In genomic region chr2L:8951184-8951934, dm6 we compare ENCODE assay signal across 1 fruit fly cellular context.
A peak's percentile ranks its signal among the peaks of the same experiment; 100 is the strongest.
TF ChIP-seq lines count a peak whose summit lies in the region.

C1GalTA (minus strand) TSS chr2L:8951216.

TF ChIP-seq in whole organism, embryonic, 481 proteins besides CTCF, POLR2A, EP300 and RAD21 (continued from another document):
- no peak for TF ChIP-seq prd (optimal IDR thresholded peaks at IDR 0.05; lab: Kevin White, UChicago)
- TF ChIP-seq prd (GFP tag; IDR thresholded peaks at IDR 0.05; lab: Robert Waterston, UW) = peak; percentile 95
- TF ChIP-seq ssp (GFP tag; IDR thresholded peaks at IDR 0.05; lab: Robert Waterston, UW) = peak; percentile 91
- peak; percentile 89 for TF ChIP-seq cas (GFP tag; IDR thresholded peaks at IDR 0.05; lab: Robert Waterston, UW)
- no peak for TF ChIP-seq Dip2 (GFP tag; IDR thresholded peaks at IDR 0.05; lab: Robert Waterston, UW)
- peak; percentile 98 for TF ChIP-seq CG10267 (tag; optimal IDR thresholded peaks at IDR 0.05; lab: Kevin White, UChicago)
- TF ChIP-seq CG1792 (GFP tag; optimal IDR thresholded peaks at IDR 0.05; lab: Kevin White, UChicago) = peak; percentile 0
- TF ChIP-seq psq (GFP tag; optimal IDR thresholded peaks at IDR 0.05; lab: Kevin White, UChicago) = peak; percentile 80
- TF ChIP-seq CG11504 (tag; optimal IDR thresholded peaks at IDR 0.05; lab: Kevin White, UChicago) = peak; percentile 98
- peak; percentile 93 for TF ChIP-seq Deaf1 (tag; optimal IDR thresholded peaks at IDR 0.05; lab: Kevin White, UChicago)
- TF ChIP-seq Antp (GFP tag; optimal IDR thresholded peaks at IDR 0.05; lab: Kevin White, UChicago) = peak; percentile 53
- peak; percentile 62 for TF ChIP-seq mirr (GFP tag; optimal IDR thresholded peaks at IDR 0.05; lab: Kevin White, UChicago)
- TF ChIP-seq wdn (GFP tag; IDR thresholded peaks at IDR 0.05; lab: Robert Waterston, UW) = peak; percentile 90
- TF ChIP-seq CG34376 (GFP tag; optimal IDR thresholded peaks at IDR 0.05; lab: Kevin White, UChicago) = peak; percentile 93
- TF ChIP-seq exex (tag; optimal IDR thresholded peaks at IDR 0.05; lab: Kevin White, UChicago) = peak; percentile 93
- peak; percentile 17 for TF ChIP-seq en (GFP tag; optimal IDR thresholded peaks at IDR 0.05; lab: Kevin White, UChicago)
- peak; percentile 72 for TF ChIP-seq pum (GFP tag; optimal IDR thresholded peaks at IDR 0.05; lab: Kevin White, UChicago)
- TF ChIP-seq Usf (GFP tag; optimal IDR thresholded peaks at IDR 0.05; lab: Kevin White, UChicago) = peak; percentile 88
- peak; percentile 67 for TF ChIP-seq pho (GFP tag; optimal IDR thresholded peaks at IDR 0.05; lab: Kevin White, UChicago)
- no peak for TF ChIP-seq HmgD (GFP tag; optimal IDR thresholded peaks at IDR 0.05; lab: Kevin White, UChicago)
- TF ChIP-seq HHEX (GFP tag; optimal IDR thresholded peaks at IDR 0.05; lab: Kevin White, UChicago) = peak; percentile 97
- peak; percentile 96 for TF ChIP-seq CG32767 (GFP tag; IDR thresholded peaks at IDR 0.05; lab: Robert Waterston, UW)
- TF ChIP-seq CG1529 (GFP tag; optimal IDR thresholded peaks at IDR 0.05; lab: Kevin White, UChicago) = peak; percentile 95
- peak; percentile 91 for TF ChIP-seq so (GFP tag; IDR thresholded peaks at IDR 0.05; lab: Robert Waterston, UW)
- peak; percentile 90 for TF ChIP-seq CG8359 (GFP tag; optimal IDR thresholded peaks at IDR 0.05; lab: Kevin White, UChicago; ENCODE audit: borderline replicate concordance)
- TF ChIP-seq CG2889 (GFP tag; IDR thresholded peaks at IDR 0.05; lab: Robert Waterston, UW) = peak; percentile 86
- TF ChIP-seq CG12744 (GFP tag; optimal IDR thresholded peaks at IDR 0.05; lab: Kevin White, UChicago) = no peak
- peak; percentile 95 for TF ChIP-seq ranshi (GFP tag; IDR thresholded peaks at IDR 0.05; lab: Robert Waterston, UW)
- TF ChIP-seq tgo (GFP tag; IDR thresholded peaks at IDR 0.05; lab: Robert Waterston, UW) = peak; percentile 98
- peak; percentile 68 to 94 for TF ChIP-seq dpn (GFP tag; optimal IDR thresholded peaks at IDR 0.05; lab: Kevin White, UChicago)
- TF ChIP-seq CG8944 (GFP tag; optimal IDR thresholded peaks at IDR 0.05; lab: Kevin White, UChicago) = no peak
- TF ChIP-seq CG2202 (tag; optimal IDR thresholded peaks at IDR 0.05; lab: Kevin White, UChicago) = peak; percentile 97
- peak; percentile 84 for TF ChIP-seq CG5245 (GFP tag; optimal IDR thresholded peaks at IDR 0.05; lab: Kevin White, UChicago)
- peak; percentile 87 for TF ChIP-seq Ada2b (GFP tag; IDR thresholded peaks at IDR 0.05; lab: Robert Waterston, UW)
- TF ChIP-seq nmo (GFP tag; optimal IDR thresholded peaks at IDR 0.05; lab: Kevin White, UChicago) = peak; percentile 100
- TF ChIP-seq row (GFP tag; IDR thresholded peaks at IDR 0.05; lab: Robert Waterston, UW) = peak; percentile 98
